Fruit fly (Drosophila melanogaster): ENCODE measurements around the gene Wwox.
A peak's percentile ranks its signal among the peaks of the same experiment; 100 is the strongest.

Gene Wwox

dm6 chr2L:7962237-7962636 lies 41.8 kb downstream of the Wwox start:
- no peak for TF ChIP-seq usp (GFP tag; optimal IDR thresholded peaks at IDR 0.05)
- peak; percentile 45 to 70 for TF ChIP-seq EcR (GFP tag; optimal IDR thresholded peaks at IDR 0.05)

- TF ChIP-seq Dll (optimal IDR thresholded peaks at IDR 0.05) (no peak), usp (GFP tag; optimal IDR thresholded peaks at IDR 0.05) (no peak), psq (optimal IDR thresholded peaks at IDR 0.05) (no peak), CG8478 (optimal IDR thresholded peaks at IDR 0.05) (no peak), EcR (GFP tag; optimal IDR thresholded peaks at IDR 0.05) (no peak)
Observed at dm6 chr2L:7960581-7961530, 43.2 kb downstream of the Wwox start.

dm6 chr2L:7957068-7957868 lies 46.8 kb downstream of the Wwox start:
- no peak for TF ChIP-seq pan (optimal IDR thresholded peaks at IDR 0.05)
- no peak for TF ChIP-seq Dll (optimal IDR thresholded peaks at IDR 0.05)
- TF ChIP-seq EcR (GFP tag; optimal IDR thresholded peaks at IDR 0.05): no peak
- TF ChIP-seq psq (optimal IDR thresholded peaks at IDR 0.05): no peak
- TF ChIP-seq usp (GFP tag; optimal IDR thresholded peaks at IDR 0.05): no peak
- TF ChIP-seq CG8478 (optimal IDR thresholded peaks at IDR 0.05): no peak

dm6 chr2L:7956310-7957067 lies 47.6 kb downstream of the Wwox start:
- no peak for TF ChIP-seq pan (optimal IDR thresholded peaks at IDR 0.05)
- peak in 1 of 2 experiments; percentile 86 for TF ChIP-seq EcR (GFP tag; optimal IDR thresholded peaks at IDR 0.05)

dm6 chr2L:7954588-7954987 lies 49.5 kb downstream of the Wwox start:
- TF ChIP-seq Dll (optimal IDR thresholded peaks at IDR 0.05) (no peak), usp (GFP tag; optimal IDR thresholded peaks at IDR 0.05) (no peak), pan (optimal IDR thresholded peaks at IDR 0.05) (no peak), CG8478 (optimal IDR thresholded peaks at IDR 0.05) (no peak), EcR (GFP tag; optimal IDR thresholded peaks at IDR 0.05) (no peak), psq (optimal IDR thresholded peaks at IDR 0.05) (no peak)

- no peak for TF ChIP-seq Dll (optimal IDR thresholded peaks at IDR 0.05)
- TF ChIP-seq psq (optimal IDR thresholded peaks at IDR 0.05): no peak
- TF ChIP-seq CG8478 (optimal IDR thresholded peaks at IDR 0.05): no peak
- TF ChIP-seq EcR (GFP tag; optimal IDR thresholded peaks at IDR 0.05): no peak
- TF ChIP-seq pan (optimal IDR thresholded peaks at IDR 0.05): no peak
- TF ChIP-seq usp (GFP tag; optimal IDR thresholded peaks at IDR 0.05): no peak
Observed at dm6 chr2L:7953371-7954017, 50.6 kb downstream of the Wwox start.

dm6 chr2L:7952351-7952750 lies 51.7 kb downstream of the Wwox start:
- no peak for TF ChIP-seq CG8478 (optimal IDR thresholded peaks at IDR 0.05)

- TF ChIP-seq usp (GFP tag; optimal IDR thresholded peaks at IDR 0.05): no peak
Observed at dm6 chr2L:7951934-7952333, 52.2 kb downstream of the Wwox start.

dm6 chr2L:7949788-7950187 lies 54.3 kb downstream of the Wwox start:
- TF ChIP-seq EcR (GFP tag; optimal IDR thresholded peaks at IDR 0.05) (no peak), pan (optimal IDR thresholded peaks at IDR 0.05) (no peak), usp (GFP tag; optimal IDR thresholded peaks at IDR 0.05) (no peak), psq (optimal IDR thresholded peaks at IDR 0.05) (no peak), Dll (optimal IDR thresholded peaks at IDR 0.05) (no peak), CG8478 (optimal IDR thresholded peaks at IDR 0.05) (no peak)
